Fruit fly (Drosophila melanogaster) whole organism, larva: ENCODE measurements around the gene Top3alpha.
A peak's percentile ranks its signal among the peaks of the same experiment; 100 is the strongest.

Experiments
- noc ChIP-seq: fragments of 200-800 bp; sonication (Bioruptor generic); optimal IDR thresholded peaks from 3 replicates; lab custom pipeline; 2019; ENCODE audit warnings: missing biosample characterization, mild to moderate bottlenecking, missing genetic modification characterization, moderate library complexity

Top3alpha gene

dm6 chr2L:19497983-19498382 lies at the start of gene Top3alpha:
Gene Top3alpha (plus strand): TSS chr2L:19498168.
- TF ChIP-seq noc (tag; lab: Kevin White, UChicago) = no peak

- TF ChIP-seq noc (tag; lab: Kevin White, UChicago) = peak; percentile 7
These were observed 45.2 kb upstream of the Top3alpha start for dm6 chr2L:19452535-19453317.

dm6 chr2L:19453381-19453780 lies 44.6 kb upstream of the Top3alpha start, which contains the start of gene Top2:
Gene Top2 (minus strand): TSS chr2L:19453490.
- no peak for TF ChIP-seq noc (tag; lab: Kevin White, UChicago)

- TF ChIP-seq noc (tag; lab: Kevin White, UChicago) = no peak
These were observed 43.8 kb upstream of the Top3alpha start, which contains the start of gene CG10026 for dm6 chr2L:19454070-19454751. Gene CG10026 (plus strand): TSS chr2L:19454256.

- no peak for TF ChIP-seq noc (tag; lab: Kevin White, UChicago)
These were observed 42.8 kb upstream of the Top3alpha start for dm6 chr2L:19455209-19455608.

dm6 chr2L:19455723-19456122 lies 42.2 kb upstream of the Top3alpha start:
- TF ChIP-seq noc (tag; lab: Kevin White, UChicago) = no peak

- no peak for TF ChIP-seq noc (tag; lab: Kevin White, UChicago)
These were observed 39.9 kb upstream of the Top3alpha start for dm6 chr2L:19457890-19458580.

- no peak for TF ChIP-seq noc (tag; lab: Kevin White, UChicago)
These were observed 38.6 kb upstream of the Top3alpha start for dm6 chr2L:19459404-19459803.

- TF ChIP-seq noc (tag; lab: Kevin White, UChicago) = no peak
These were observed 35.1 kb upstream of the Top3alpha start for dm6 chr2L:19462898-19463297.

- TF ChIP-seq noc (tag; lab: Kevin White, UChicago) = no peak
These were observed 34.6 kb upstream of the Top3alpha start for dm6 chr2L:19463405-19463804.

dm6 chr2L:19463824-19464317 lies 34.1 kb upstream of the Top3alpha start, which contains the start of gene tj:
Gene tj (plus strand): TSS chr2L:19464267.
- no peak for TF ChIP-seq noc (tag; lab: Kevin White, UChicago)

- TF ChIP-seq noc (tag; lab: Kevin White, UChicago) = no peak
These were observed 28.9 kb upstream of the Top3alpha start for dm6 chr2L:19469090-19469489.

dm6 chr2L:19469751-19470150 lies 28.2 kb upstream of the Top3alpha start:
- TF ChIP-seq noc (tag; lab: Kevin White, UChicago) = no peak

dm6 chr2L:19472256-19472655 lies 25.7 kb upstream of the Top3alpha start:
- no peak for TF ChIP-seq noc (tag; lab: Kevin White, UChicago)

- no peak for TF ChIP-seq noc (tag; lab: Kevin White, UChicago)
These were observed 24.5 kb upstream of the Top3alpha start for dm6 chr2L:19473397-19474009.
